Worm (Caenorhabditis elegans) whole organism, L3 larva: ENCODE results near the gene C47D12.2.

ENCODE experiments used
- ama-1 ChIP-seq: fragments of 150-350 bp; optimal IDR thresholded peaks from 2 replicates; lab custom pipeline; 2018
- ceh-16 ChIP-seq: sonication (generic microtip); optimal IDR thresholded peaks from 2 replicates; lab custom pipeline; 2017; ENCODE audit warnings: missing biosample characterization, missing genetic modification characterization
- fkh-2 ChIP-seq: fragments of 150-350 bp; optimal IDR thresholded peaks from 2 replicates; lab custom pipeline; 2014; ENCODE audit warnings: missing biosample characterization, missing genetic modification reagents, missing genetic modification characterization
- lin-15B ChIP-seq: fragments of 150-350 bp; optimal IDR thresholded peaks from 2 replicates; lab custom pipeline; 2014; ENCODE audit warnings: missing biosample characterization, missing genetic modification characterization
- nhr-11 ChIP-seq: fragments of 150-350 bp; optimal IDR thresholded peaks from 2 replicates; lab custom pipeline; 2014; ENCODE audit warnings: missing biosample characterization, missing genetic modification characterization
- nhr-76 ChIP-seq: fragments of 150-350 bp; sonication (generic microtip); optimal IDR thresholded peaks from 5 replicates; lab custom pipeline; 2014; ENCODE audit warnings: missing biosample characterization, missing genetic modification characterization
- nhr-77 ChIP-seq: fragments of 150-350 bp; optimal IDR thresholded peaks from 2 replicates; lab custom pipeline; 2014; ENCODE audit warnings: missing biosample characterization, missing genetic modification characterization
- pha-4 ChIP-seq: fragments of 150-350 bp; optimal IDR thresholded peaks from 2 replicates; lab custom pipeline; 2014; ENCODE audit warnings: missing biosample characterization, missing genetic modification reagents, missing genetic modification characterization
- pqm-1 ChIP-seq: fragments of 150-350 bp; optimal IDR thresholded peaks from 2 replicates; lab custom pipeline; 2017; ENCODE audit warnings: missing biosample characterization, missing genetic modification characterization, inconsistent platforms
- skn-1 ChIP-seq: fragments of 150-350 bp; optimal IDR thresholded peaks from 2 replicates; lab custom pipeline; 2014; ENCODE audit warnings: missing biosample characterization, missing genetic modification characterization
- unc-62 ChIP-seq: fragments of 150-350 bp; sonication (generic microtip); optimal IDR thresholded peaks from 4 replicates; lab custom pipeline; 2014; ENCODE audit warnings: missing biosample characterization, missing genetic modification reagents, missing genetic modification characterization
- zag-1 ChIP-seq: fragments of 150-350 bp; optimal IDR thresholded peaks from 2 replicates; lab custom pipeline; 2014; ENCODE audit warnings: missing biosample characterization, missing genetic modification characterization

DNA sequence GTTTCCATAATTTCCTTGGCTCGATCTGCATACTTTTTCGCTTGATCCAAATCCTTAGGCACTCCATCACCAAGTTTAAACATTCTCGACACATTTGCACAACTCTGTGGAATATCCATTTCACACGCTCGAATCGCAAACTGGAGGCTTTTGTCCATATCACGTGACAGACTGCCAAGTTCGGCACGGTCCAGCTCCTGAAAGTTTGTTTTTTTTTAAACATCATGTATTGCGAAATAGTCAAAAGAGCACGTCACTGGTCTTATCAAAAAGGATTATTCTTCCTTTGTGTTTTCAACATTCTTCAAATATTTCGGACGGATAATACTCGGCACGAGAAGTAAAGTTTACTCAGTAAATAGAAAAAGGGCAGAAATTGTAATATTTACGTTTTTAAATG is 26.9 kb upstream of the C47D12.2 start:
- TF ChIP-seq zag-1 (tag; lab: Kevin White, UChicago), result no peak
- peak; percentile 77 for TF ChIP-seq pha-4 (tag; lab: Kevin White, UChicago)
- TF ChIP-seq lin-15B (tag; lab: Kevin White, UChicago), result no peak
- no peak for TF ChIP-seq fkh-2
- no peak for TF ChIP-seq ceh-16 (tag; lab: Kevin White, UChicago)
- no peak for TF ChIP-seq nhr-77
- no peak for TF ChIP-seq ama-1 (lab: Kevin White, UChicago)
- no peak for TF ChIP-seq nhr-11 (tag; lab: Kevin White, UChicago)
- no peak for TF ChIP-seq skn-1
- no peak for TF ChIP-seq unc-62 (GFP tag; lab: Kevin White, UChicago)
- TF ChIP-seq nhr-76 (tag; lab: Kevin White, UChicago), result no peak
- no peak for TF ChIP-seq pqm-1 (tag; lab: Kevin White, UChicago)
